Worm (Caenorhabditis elegans) whole organism, L2 larva: ENCODE measurements around the gene srx-58.

ENCODE experiments used
- C34F6.9 ChIP-seq: fragments of 150-350 bp; optimal IDR thresholded peaks from 2 replicates; lab custom pipeline; 2014; ENCODE audit warnings: missing biosample characterization, missing genetic modification characterization
- F13H6.1 ChIP-seq: sonication (generic microtip); optimal IDR thresholded peaks from 2 replicates; lab custom pipeline; 2016; ENCODE audit warnings: missing genetic modification characterization, missing compliant biosample characterization
- R02D3.7 ChIP-seq: fragments of 150-350 bp; optimal IDR thresholded peaks from 2 replicates; lab custom pipeline; 2014; ENCODE audit warnings: missing biosample characterization, missing genetic modification characterization
- ZK546.5 ChIP-seq: sonication (generic microtip); optimal IDR thresholded peaks from 2 replicates; lab custom pipeline; 2017; ENCODE audit warnings: missing biosample characterization, missing genetic modification characterization
- alr-1 ChIP-seq: fragments of 150-350 bp; optimal IDR thresholded peaks from 2 replicates; lab custom pipeline; 2014; ENCODE audit warnings: missing biosample characterization, missing genetic modification characterization
- aly-2 ChIP-seq: fragments of 150-350 bp; optimal IDR thresholded peaks from 2 replicates; lab custom pipeline; 2014; ENCODE audit warnings: missing biosample characterization, missing genetic modification characterization
- ama-1 ChIP-seq: fragments of 150-350 bp; optimal IDR thresholded peaks from 2 replicates; lab custom pipeline; 2018; ENCODE audit warnings: inconsistent platforms
- ceh-16 ChIP-seq: fragments of 150-350 bp; optimal IDR thresholded peaks from 2 replicates; lab custom pipeline; 2014; ENCODE audit warnings: missing biosample characterization, missing genetic modification characterization
- ceh-82 ChIP-seq: fragments of 150-350 bp; optimal IDR thresholded peaks from 2 replicates; lab custom pipeline; 2014; ENCODE audit warnings: missing biosample characterization, missing genetic modification characterization
- crh-2 ChIP-seq: sonication (generic microtip); optimal IDR thresholded peaks from 2 replicates; lab custom pipeline; 2017; ENCODE audit warnings: missing biosample characterization, missing genetic modification characterization
- dmd-4 ChIP-seq: sonication (generic microtip); optimal IDR thresholded peaks from 2 replicates; lab custom pipeline; 2017; ENCODE audit warnings: missing biosample characterization, missing genetic modification characterization
- egl-27 ChIP-seq: sonication (generic microtip); optimal IDR thresholded peaks from 3 replicates; lab custom pipeline; 2017; ENCODE audit warnings: missing biosample characterization, missing genetic modification reagents, missing genetic modification characterization
- elt-1 ChIP-seq: fragments of 150-350 bp; optimal IDR thresholded peaks from 2 replicates; lab custom pipeline; 2014; ENCODE audit warnings: missing biosample characterization, missing genetic modification characterization
- elt-3 ChIP-seq: sonication (generic microtip); optimal IDR thresholded peaks from 2 replicates; lab custom pipeline; 2017; ENCODE audit warnings: missing biosample characterization, missing genetic modification characterization
- fos-1 ChIP-seq: fragments of 150-350 bp; optimal IDR thresholded peaks from 2 replicates; lab custom pipeline; 2014; ENCODE audit warnings: missing biosample characterization, missing genetic modification characterization
- gmeb-1 ChIP-seq: fragments of 150-350 bp; optimal IDR thresholded peaks from 2 replicates; lab custom pipeline; 2014; ENCODE audit warnings: missing biosample characterization, missing genetic modification characterization
- lin-13 ChIP-seq: fragments of 150-350 bp; optimal IDR thresholded peaks from 2 replicates; lab custom pipeline; 2014; ENCODE audit warnings: missing biosample characterization, missing genetic modification reagents, missing genetic modification characterization
- lin-39 ChIP-seq: fragments of 150-350 bp; optimal IDR thresholded peaks from 2 replicates; lab custom pipeline; 2014; ENCODE audit warnings: missing biosample characterization, missing genetic modification reagents, missing genetic modification characterization
- lsy-2 ChIP-seq, 2 experiments: fragments of 150-350 bp in 1 of 2; sonication (generic microtip) in 1 of 2; optimal IDR thresholded peaks; 2 replicates each; lab custom pipeline; 2014 to 2017; ENCODE audit warnings: missing biosample characterization in 2 of 2, missing genetic modification characterization in 2 of 2
- mab-5 ChIP-seq: fragments of 150-350 bp; optimal IDR thresholded peaks from 2 replicates; lab custom pipeline; 2014; ENCODE audit warnings: missing biosample characterization, missing genetic modification characterization
- mbf-1 ChIP-seq: sonication (generic microtip); optimal IDR thresholded peaks from 2 replicates; lab custom pipeline; 2017; ENCODE audit warnings: missing biosample characterization, missing genetic modification characterization
- mdl-1 ChIP-seq, 2 experiments: fragments of 150-350 bp in 1 of 2; sonication (generic microtip) in 1 of 2; optimal IDR thresholded peaks; 2 replicates each; lab custom pipeline; 2017; ENCODE audit warnings: missing biosample characterization in 2 of 2, missing genetic modification characterization in 2 of 2
- nhr-11 ChIP-seq: fragments of 150-350 bp; optimal IDR thresholded peaks from 2 replicates; lab custom pipeline; 2014; ENCODE audit warnings: missing biosample characterization, missing genetic modification characterization
- nhr-21 ChIP-seq: fragments of 150-350 bp; optimal IDR thresholded peaks from 2 replicates; lab custom pipeline; 2014; ENCODE audit warnings: missing biosample characterization, missing genetic modification characterization
- nhr-23 ChIP-seq: fragments of 150-350 bp; optimal IDR thresholded peaks from 2 replicates; lab custom pipeline; 2014; ENCODE audit warnings: missing biosample characterization, missing genetic modification reagents, missing genetic modification characterization
- nhr-25 ChIP-seq: fragments of 150-350 bp; sonication (generic microtip); optimal IDR thresholded peaks from 3 replicates; lab custom pipeline; 2014; ENCODE audit warnings: missing biosample characterization, missing genetic modification characterization
- nhr-6 ChIP-seq: fragments of 150-350 bp; optimal IDR thresholded peaks from 2 replicates; lab custom pipeline; 2014; ENCODE audit warnings: missing biosample characterization, missing genetic modification characterization
- nhr-77 ChIP-seq: fragments of 150-350 bp; optimal IDR thresholded peaks from 2 replicates; lab custom pipeline; 2014; ENCODE audit warnings: missing biosample characterization, missing genetic modification characterization
- peb-1 ChIP-seq: fragments of 150-350 bp; optimal IDR thresholded peaks from 2 replicates; lab custom pipeline; 2014; ENCODE audit warnings: missing biosample characterization, missing genetic modification characterization
- sem-4 ChIP-seq: fragments of 150-350 bp; optimal IDR thresholded peaks from 2 replicates; lab custom pipeline; 2014; ENCODE audit warnings: missing biosample characterization, missing genetic modification reagents, missing genetic modification characterization
- skn-1 ChIP-seq: sonication (generic microtip); optimal IDR thresholded peaks from 2 replicates; lab custom pipeline; 2017; ENCODE audit warnings: missing biosample characterization, missing genetic modification characterization
- sma-3 ChIP-seq: sonication (generic microtip); optimal IDR thresholded peaks from 2 replicates; lab custom pipeline; 2016; ENCODE audit warnings: missing genetic modification reagents, missing genetic modification characterization, missing compliant biosample characterization
- sma-9 ChIP-seq, 2 experiments: fragments of 150-350 bp in 1 of 2; sonication (generic microtip) in 1 of 2; optimal IDR thresholded peaks; 2 replicates each; lab custom pipeline; 2014 to 2016; ENCODE audit warnings: missing genetic modification characterization in 2 of 2, mild to moderate bottlenecking in 1 of 2, missing biosample characterization in 1 of 2, missing compliant biosample characterization in 1 of 2, missing genetic modification reagents in 1 of 2, moderate library complexity in 1 of 2
- snpc-4 ChIP-seq: fragments of 150-350 bp; optimal IDR thresholded peaks from 2 replicates; lab custom pipeline; 2014; ENCODE audit warnings: missing biosample characterization, missing genetic modification characterization
- unc-55 ChIP-seq: fragments of 150-350 bp; sonication (generic microtip); optimal IDR thresholded peaks from 3 replicates; lab custom pipeline; 2014; ENCODE audit warnings: missing biosample characterization, missing genetic modification reagents, missing genetic modification characterization
- zag-1 ChIP-seq: fragments of 150-350 bp; optimal IDR thresholded peaks from 2 replicates; lab custom pipeline; 2014; ENCODE audit warnings: missing biosample characterization, missing genetic modification characterization
- ztf-1 ChIP-seq: fragments of 200-800 bp; sonication (Bioruptor generic); conservative IDR thresholded peaks from 2 replicates; pipeline ENCODE4 v1.3.6; 2022; ENCODE audit warnings: missing genetic modification characterization, missing compliant biosample characterization
- ztf-11 ChIP-seq: sonication (generic microtip); optimal IDR thresholded peaks from 2 replicates; lab custom pipeline; 2017; ENCODE audit warnings: missing biosample characterization, missing genetic modification characterization
- ztf-4 ChIP-seq: fragments of 150-350 bp; optimal IDR thresholded peaks from 2 replicates; lab custom pipeline; 2014; ENCODE audit warnings: missing biosample characterization, missing genetic modification characterization

The srx-58 gene

ce11 chrV:15318638-15319037, 33.8 kb upstream of the srx-58 start, which contains the start of gene nhr-291:
Gene nhr-291, plus strand, starts transcription at chrV:15318961.
- TF ChIP-seq mbf-1 (tag; lab: Kevin White, UChicago): no peak
- no peak for TF ChIP-seq peb-1 (tag; lab: Kevin White, UChicago)
- no peak for TF ChIP-seq lsy-2 (tag; optimal IDR thresholded peaks at IDR 0.05; lab: Kevin White, UChicago)
- no peak for TF ChIP-seq ztf-1 (GFP tag; lab: Robert Waterston, UW)
- no peak for TF ChIP-seq dmd-4
- no peak for TF ChIP-seq ceh-16 (tag; lab: Kevin White, UChicago)
- no peak for TF ChIP-seq snpc-4 (tag; lab: Kevin White, UChicago)
- no peak for TF ChIP-seq sem-4
- no peak for TF ChIP-seq ztf-4 (tag; lab: Kevin White, UChicago)
- TF ChIP-seq fos-1 (tag; lab: Kevin White, UChicago): peak; percentile 99
- TF ChIP-seq R02D3.7 (tag; lab: Kevin White, UChicago): no peak
- TF ChIP-seq elt-3 (tag; lab: Kevin White, UChicago): no peak
- peak; percentile 35 for TF ChIP-seq egl-27 (tag; lab: Kevin White, UChicago)
- no peak for TF ChIP-seq alr-1 (tag; lab: Kevin White, UChicago)
- peak; percentile 34 for TF ChIP-seq crh-2 (tag; lab: Kevin White, UChicago)
- TF ChIP-seq ceh-82 (tag; lab: Kevin White, UChicago): no peak
- no peak for TF ChIP-seq nhr-21 (tag; lab: Kevin White, UChicago)
- no peak for TF ChIP-seq mab-5 (tag; lab: Kevin White, UChicago)
- no peak for TF ChIP-seq unc-55 (GFP tag; lab: Kevin White, UChicago)
- no peak for TF ChIP-seq F13H6.1 (tag; lab: Kevin White, UChicago)
- no peak for TF ChIP-seq nhr-25 (tag; lab: Kevin White, UChicago)
- TF ChIP-seq ztf-11 (tag; lab: Kevin White, UChicago): no peak
- peak; percentile 42 for TF ChIP-seq gmeb-1 (tag; lab: Kevin White, UChicago)
- no peak for TF ChIP-seq C34F6.9
- no peak for TF ChIP-seq zag-1 (tag; lab: Kevin White, UChicago)
- TF ChIP-seq sma-9 (GFP tag; optimal IDR thresholded peaks at IDR 0.05; lab: Kevin White, UChicago): peak; percentile 79
- TF ChIP-seq sma-9 (tag; optimal IDR thresholded peaks at IDR 0.05; lab: Kevin White, UChicago): no peak
- no peak for TF ChIP-seq nhr-23 (tag; lab: Kevin White, UChicago)
- TF ChIP-seq nhr-77 (tag; lab: Kevin White, UChicago): no peak
- TF ChIP-seq lin-39 (tag; lab: Kevin White, UChicago): no peak
- no peak for TF ChIP-seq nhr-6 (tag; lab: Kevin White, UChicago)
- no peak for TF ChIP-seq ZK546.5 (tag; lab: Kevin White, UChicago)
- no peak for TF ChIP-seq skn-1
- no peak for TF ChIP-seq nhr-11 (tag; lab: Kevin White, UChicago)
- no peak for TF ChIP-seq ama-1 (lab: Kevin White, UChicago)
- TF ChIP-seq aly-2 (tag; lab: Kevin White, UChicago): no peak
- no peak for TF ChIP-seq mdl-1 (tag; optimal IDR thresholded peaks at IDR 0.05; lab: Kevin White, UChicago)
- peak; percentile 11 for TF ChIP-seq sma-3
- no peak for TF ChIP-seq lin-13 (GFP tag; lab: Kevin White, UChicago)
- no peak for TF ChIP-seq elt-1 (tag; lab: Kevin White, UChicago)
- TF ChIP-seq, all 48 proteins: peak for 6

ce11 chrV:15322653-15323052, 29.8 kb upstream of the srx-58 start, which contains the start of gene nhr-247:
Gene nhr-247, plus strand, starts transcription at chrV:15322982.
- peak; percentile 69 for TF ChIP-seq fos-1 (tag; lab: Kevin White, UChicago)

- TF ChIP-seq nhr-77 (tag; lab: Kevin White, UChicago) (no peak), fos-1 (tag; lab: Kevin White, UChicago) (peak; percentile 94), ceh-16 (tag; lab: Kevin White, UChicago) (no peak)
Measured at ce11 chrV:15323417-15323816, 29.1 kb upstream of the srx-58 start.
